Fruit fly (Drosophila melanogaster) whole organism, embryonic: ENCODE results near the gene CG10317.

Source experiments
- Bgb ChIP-seq: fragments of 200-800 bp; sonication (Bioruptor generic); IDR thresholded peaks from 2 replicates; pipeline ENCODE4 v1.3.6; 2022; ENCODE audit warnings: missing biosample characterization, missing genetic modification characterization; ENCODE audit not compliant: partially characterized antibody
- CG11696 ChIP-seq: fragments of 200-800 bp; sonication (Bioruptor generic); IDR thresholded peaks from 2 replicates; pipeline ENCODE4 v1.3.6; 2022; ENCODE audit warnings: missing biosample characterization, missing genetic modification characterization
- CG13287 ChIP-seq: fragments of 200-800 bp; sonication (Bioruptor generic); IDR thresholded peaks from 2 replicates; pipeline ENCODE4 v1.3.6; 2022; ENCODE audit warnings: missing biosample characterization, missing genetic modification characterization; ENCODE audit not compliant: partially characterized antibody
- CG15514 ChIP-seq: fragments of 200-800 bp; sonication (Bioruptor generic); optimal IDR thresholded peaks from 3 replicates; lab custom pipeline; 2017; ENCODE audit warnings: missing biosample characterization, missing genetic modification characterization, mild to moderate bottlenecking, moderate library complexity, missing genetic modification reagents
- CG1603 ChIP-seq: fragments of 200-800 bp; sonication (Bioruptor generic); optimal IDR thresholded peaks from 2 replicates; lab custom pipeline; 2019; ENCODE audit warnings: missing biosample characterization, mild to moderate bottlenecking, missing genetic modification characterization, moderate library complexity
- CG17385 ChIP-seq: fragments of 200-800 bp; sonication (Bioruptor generic); optimal IDR thresholded peaks from 3 replicates; lab custom pipeline; 2018; ENCODE audit warnings: missing biosample characterization, mild to moderate bottlenecking, missing genetic modification characterization
- CG17829 ChIP-seq: fragments of 200-800 bp; optimal IDR thresholded peaks from 2 replicates; lab custom pipeline; 2019; ENCODE audit warnings: missing biosample characterization, mild to moderate bottlenecking, missing genetic modification characterization, moderate library complexity
- CG1792 ChIP-seq: fragments of 200-800 bp; sonication (Bioruptor generic); optimal IDR thresholded peaks from 2 replicates; lab custom pipeline; 2016; ENCODE audit warnings: missing biosample characterization, missing genetic modification characterization
- CG2678 ChIP-seq: fragments of 200-800 bp; sonication (Bioruptor generic); optimal IDR thresholded peaks from 3 replicates; lab custom pipeline; 2019; ENCODE audit warnings: missing biosample characterization, mild to moderate bottlenecking, missing genetic modification characterization, moderate library complexity
- CG33557 ChIP-seq: fragments of 200-800 bp; sonication (Bioruptor generic); optimal IDR thresholded peaks from 2 replicates; lab custom pipeline; 2019; ENCODE audit warnings: missing biosample characterization, mild to moderate bottlenecking, missing genetic modification characterization, moderate library complexity
- CG34224 ChIP-seq: fragments of 200-800 bp; sonication (Bioruptor generic); IDR thresholded peaks from 3 replicates; pipeline ENCODE4 v1.3.6; 2022; ENCODE audit warnings: missing biosample characterization, missing genetic modification characterization; ENCODE audit not compliant: partially characterized antibody
- CG4360 ChIP-seq: fragments of 200-800 bp; sonication (Bioruptor generic); IDR thresholded peaks from 2 replicates; pipeline ENCODE4 v1.3.6; 2022; ENCODE audit warnings: missing biosample characterization, missing genetic modification characterization
- CG4617 ChIP-seq: fragments of 200-800 bp; sonication (Bioruptor generic); optimal IDR thresholded peaks from 3 replicates; lab custom pipeline; 2016; ENCODE audit warnings: missing biosample characterization, missing genetic modification characterization, borderline replicate concordance
- CG5180 ChIP-seq: fragments of 200-800 bp; sonication (Bioruptor generic); optimal IDR thresholded peaks from 3 replicates; lab custom pipeline; 2017; ENCODE audit warnings: missing biosample characterization, missing genetic modification characterization, mild to moderate bottlenecking, moderate library complexity, missing genetic modification reagents
- CG6175 ChIP-seq: fragments of 200-800 bp; sonication (Bioruptor generic); IDR thresholded peaks from 3 replicates; pipeline ENCODE4 v1.3.6; 2022; ENCODE audit warnings: missing biosample characterization, missing genetic modification characterization
- CG7786 ChIP-seq: fragments of 200-800 bp; sonication (Bioruptor generic); optimal IDR thresholded peaks from 2 replicates; lab custom pipeline; 2016; ENCODE audit warnings: missing biosample characterization, missing genetic modification characterization
- CG7839 ChIP-seq: fragments of 200-800 bp; sonication (Bioruptor generic); optimal IDR thresholded peaks from 3 replicates; lab custom pipeline; 2018; ENCODE audit warnings: missing biosample characterization, mild to moderate bottlenecking, missing genetic modification characterization, moderate library complexity
- CG7963 ChIP-seq: fragments of 200-800 bp; sonication (Bioruptor generic); IDR thresholded peaks from 3 replicates; pipeline ENCODE4 v1.3.6; 2022; ENCODE audit warnings: missing biosample characterization, missing genetic modification characterization; ENCODE audit not compliant: partially characterized antibody
- CG8478 ChIP-seq: fragments of >200 bp; optimal IDR thresholded peaks from 2 replicates; lab custom pipeline; 2018
- CG8924 ChIP-seq: fragments of 200-800 bp; optimal IDR thresholded peaks from 3 replicates; lab custom pipeline; 2019; ENCODE audit warnings: missing biosample characterization, mild to moderate bottlenecking, missing genetic modification characterization, moderate library complexity
- CG9797 ChIP-seq: fragments of 200-800 bp; sonication (Bioruptor generic); optimal IDR thresholded peaks from 3 replicates; lab custom pipeline; 2018; ENCODE audit warnings: missing biosample characterization, mild to moderate bottlenecking, missing genetic modification characterization
- Dip3 ChIP-seq: fragments of 200-800 bp; sonication (Bioruptor generic); optimal IDR thresholded peaks from 3 replicates; lab custom pipeline; 2016; ENCODE audit warnings: missing biosample characterization, missing genetic modification characterization
- Hmr ChIP-seq: fragments of 200-800 bp; sonication (Bioruptor generic); optimal IDR thresholded peaks from 3 replicates; lab custom pipeline; 2017; ENCODE audit warnings: mild to moderate bottlenecking, missing biosample characterization, missing genetic modification reagents, missing genetic modification characterization
- Med ChIP-seq: fragments of 200-800 bp; sonication (Bioruptor generic); peaks from one replicate; lab custom pipeline; 2016; ENCODE audit warnings: missing biosample characterization, missing genetic modification characterization, mild to moderate bottlenecking, inconsistent platforms, moderate library complexity
- Mrtf ChIP-seq: fragments of 200-800 bp; sonication (Bioruptor generic); IDR thresholded peaks from 3 replicates; pipeline ENCODE4 v1.3.6; 2022; ENCODE audit warnings: missing biosample characterization, missing genetic modification characterization
- Side ChIP-seq: fragments of 200-800 bp; sonication (Bioruptor generic); optimal IDR thresholded peaks from 2 replicates; lab custom pipeline; 2016; ENCODE audit warnings: missing biosample characterization, missing genetic modification characterization
- Ssrp ChIP-seq: fragments of 200-800 bp; sonication (Bioruptor generic); optimal IDR thresholded peaks from 2 replicates; lab custom pipeline; 2018; ENCODE audit warnings: missing biosample characterization, mild to moderate bottlenecking, missing genetic modification characterization, moderate library complexity
- amos ChIP-seq: fragments of 200-800 bp; sonication (Bioruptor generic); IDR thresholded peaks from 2 replicates; pipeline ENCODE4 v1.3.6; 2022; ENCODE audit warnings: missing biosample characterization, missing genetic modification characterization; ENCODE audit not compliant: partially characterized antibody
- ara ChIP-seq: fragments of 200-800 bp; sonication (Bioruptor generic); IDR thresholded peaks from 2 replicates; pipeline ENCODE4 v1.3.6; 2022; ENCODE audit warnings: missing biosample characterization, missing genetic modification characterization
- bsh ChIP-seq, 2 experiments: fragments of 200-800 bp; sonication (Bioruptor generic); optimal IDR thresholded peaks; 2 replicates each; lab custom pipeline; 2017 to 2018; ENCODE audit warnings: mild to moderate bottlenecking in 2 of 2, missing biosample characterization in 2 of 2, missing genetic modification characterization in 2 of 2, moderate library complexity in 1 of 2
- ci ChIP-seq: fragments of 200-800 bp; sonication (Bioruptor generic); IDR thresholded peaks from 3 replicates; pipeline ENCODE4 v1.3.6; 2022; ENCODE audit warnings: missing biosample characterization, missing genetic modification characterization
- da ChIP-seq: fragments of 200-800 bp; sonication (Bioruptor generic); optimal IDR thresholded peaks from 2 replicates; lab custom pipeline; 2016; ENCODE audit warnings: missing biosample characterization, missing genetic modification characterization
- esg ChIP-seq: fragments of 200-800 bp; sonication (Bioruptor generic); conservative IDR thresholded peaks from 2 replicates; pipeline ENCODE4 v1.3.6; 2022; ENCODE audit warnings: missing biosample characterization, missing genetic modification characterization
- exex ChIP-seq: fragments of 200-800 bp; sonication (Bioruptor generic); optimal IDR thresholded peaks from 4 replicates; lab custom pipeline; 2018; ENCODE audit warnings: missing biosample characterization, mild to moderate bottlenecking, missing genetic modification characterization, moderate library complexity
- fu2 ChIP-seq: fragments of 200-800 bp; sonication (Bioruptor generic); optimal IDR thresholded peaks from 2 replicates; lab custom pipeline; 2016; ENCODE audit warnings: missing biosample characterization, missing genetic modification characterization
- gro ChIP-seq: fragments of 200-800 bp; sonication (Bioruptor generic); optimal IDR thresholded peaks from 2 replicates; lab custom pipeline; 2016; ENCODE audit warnings: missing biosample characterization, missing genetic modification characterization
- gsb-n ChIP-seq: fragments of 200-800 bp; sonication (Bioruptor generic); optimal IDR thresholded peaks from 3 replicates; lab custom pipeline; 2018; ENCODE audit warnings: missing biosample characterization, mild to moderate bottlenecking, missing genetic modification characterization
- hbn ChIP-seq: fragments of 200-800 bp; sonication (Bioruptor generic); IDR thresholded peaks from 2 replicates; pipeline ENCODE4 v1.3.6; 2022; ENCODE audit warnings: missing biosample characterization, missing genetic modification characterization; ENCODE audit not compliant: partially characterized antibody
- ken ChIP-seq: fragments of 200-800 bp; sonication (Bioruptor generic); IDR thresholded peaks from 3 replicates; pipeline ENCODE4 v1.3.6; 2022; ENCODE audit warnings: missing biosample characterization, missing genetic modification characterization
- maf-S ChIP-seq: fragments of 200-800 bp; sonication (Bioruptor generic); optimal IDR thresholded peaks from 2 replicates; lab custom pipeline; 2016; ENCODE audit warnings: missing biosample characterization, missing genetic modification characterization
- nmo ChIP-seq: fragments of 200-800 bp; sonication (Bioruptor generic); optimal IDR thresholded peaks from 2 replicates; lab custom pipeline; 2018; ENCODE audit warnings: missing biosample characterization, mild to moderate bottlenecking, missing genetic modification characterization, moderate library complexity
- nom ChIP-seq: fragments of 200-800 bp; sonication (Bioruptor generic); optimal IDR thresholded peaks from 2 replicates; lab custom pipeline; 2017; ENCODE audit warnings: missing biosample characterization, missing genetic modification characterization, mild to moderate bottlenecking, moderate library complexity, missing genetic modification reagents
- rib ChIP-seq: fragments of 200-800 bp; sonication (Bioruptor generic); IDR thresholded peaks from 2 replicates; pipeline ENCODE4 v1.3.6; 2022; ENCODE audit warnings: missing biosample characterization, missing genetic modification characterization
- sd ChIP-seq: fragments of 200-800 bp; sonication (Bioruptor generic); optimal IDR thresholded peaks from 3 replicates; lab custom pipeline; 2018; ENCODE audit warnings: missing biosample characterization, mild to moderate bottlenecking, missing genetic modification characterization, moderate library complexity
- sob ChIP-seq: fragments of 200-800 bp; sonication (Bioruptor generic); IDR thresholded peaks from 2 replicates; pipeline ENCODE4 v1.3.6; 2022; ENCODE audit warnings: missing biosample characterization, missing genetic modification characterization
- ssp ChIP-seq: fragments of 200-800 bp; sonication (Bioruptor generic); IDR thresholded peaks from 2 replicates; pipeline ENCODE4 v1.3.6; 2022; ENCODE audit warnings: missing biosample characterization, missing genetic modification characterization
- stc ChIP-seq: fragments of 200-800 bp; sonication (Bioruptor generic); IDR thresholded peaks from 2 replicates; pipeline ENCODE4 v1.3.6; 2022; ENCODE audit warnings: missing biosample characterization, missing genetic modification characterization
- tll ChIP-seq, 2 experiments: fragments of 200-800 bp in 1 of 2; fragments of >200 bp in 1 of 2; sonication (Bioruptor generic) in 1 of 2; optimal IDR thresholded peaks; 2 replicates each; lab custom pipeline; 2017 to 2019; ENCODE audit warnings: missing biosample characterization in 2 of 2, missing genetic modification characterization in 2 of 2, mild to moderate bottlenecking in 1 of 2, moderate library complexity in 1 of 2
- wek ChIP-seq: fragments of 200-800 bp; sonication (Bioruptor generic); optimal IDR thresholded peaks from 3 replicates; lab custom pipeline; 2018; ENCODE audit warnings: missing biosample characterization, mild to moderate bottlenecking, missing genetic modification characterization, moderate library complexity
- zf30C ChIP-seq: fragments of 200-800 bp; sonication (Bioruptor generic); optimal IDR thresholded peaks from 3 replicates; lab custom pipeline; 2018; ENCODE audit warnings: missing biosample characterization, mild to moderate bottlenecking, missing genetic modification characterization

CG10317 gene

DNA sequence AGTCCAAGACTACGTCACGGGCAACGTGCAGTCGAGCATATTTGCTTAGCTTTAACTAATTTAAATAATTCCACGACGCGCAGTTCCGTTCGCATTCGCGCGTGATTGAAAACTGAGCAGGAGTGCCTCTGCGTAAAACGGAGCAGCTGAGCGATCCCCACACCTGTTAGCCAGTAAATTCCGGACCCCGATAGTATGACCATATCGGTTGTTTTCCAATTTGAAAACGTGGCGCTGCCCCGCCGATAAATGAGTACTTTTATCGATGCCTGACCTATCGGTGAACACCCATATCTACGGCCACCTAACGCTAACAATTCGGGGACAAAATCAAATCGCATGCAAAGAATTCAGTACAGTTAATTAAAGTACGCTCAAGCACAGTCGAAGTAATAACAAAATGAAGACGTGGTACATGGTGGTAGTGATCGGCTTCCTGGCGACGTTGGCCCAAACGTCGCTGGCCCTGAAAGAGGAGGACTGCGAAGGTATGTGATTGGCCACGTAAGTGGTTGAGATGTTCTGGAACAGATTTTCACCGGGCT, 21.1 kb downstream of the CG10317 start, which contains the start of the genes CG14879 and Manf (continued):
- TF ChIP-seq wek (GFP tag; lab: Kevin White, UChicago) (no peak), CG13287 (GFP tag; lab: Robert Waterston, UW) (peak; percentile 77), nom (GFP tag; lab: Kevin White, UChicago) (no peak), ci (peak; percentile 61; the same call in 1 of the 3 replicates), maf-S (no peak), sd (tag; lab: Kevin White, UChicago) (peak; percentile 99), Med (GFP tag; lab: Kevin White, UChicago) (peak; percentile 84), Hmr (GFP tag; lab: Kevin White, UChicago) (peak; percentile 46), Side (GFP tag; lab: Kevin White, UChicago) (no peak), CG33557 (GFP tag; lab: Kevin White, UChicago) (no peak), CG2678 (tag; lab: Kevin White, UChicago) (no peak), CG4360 (GFP tag; lab: Robert Waterston, UW) (no peak), CG5180 (GFP tag; lab: Kevin White, UChicago) (no peak), gro (GFP tag; lab: Kevin White, UChicago) (no peak), CG7963 (GFP tag; lab: Robert Waterston, UW) (no peak), Ssrp (no peak), hbn (peak; percentile 43), Bgb (GFP tag; lab: Robert Waterston, UW) (peak; percentile 62), CG1603 (peak; percentile 61), stc (no peak), CG4617 (GFP tag; lab: Kevin White, UChicago) (peak; percentile 25), CG17385 (GFP tag; lab: Kevin White, UChicago) (peak; percentile 8), tll (GFP tag; optimal IDR thresholded peaks at IDR 0.05; lab: Kevin White, UChicago) (no peak), CG8924 (peak; percentile 0), ara (GFP tag; lab: Robert Waterston, UW) (no peak), zf30C (GFP tag; lab: Kevin White, UChicago) (no peak), CG8478 (lab: Kevin White, UChicago) (no peak), rib (peak; percentile 30; the same call in 1 of the 2 replicates), sob (GFP tag; lab: Robert Waterston, UW) (no peak), fu2 (GFP tag; lab: Kevin White, UChicago) (no peak), amos (GFP tag; lab: Robert Waterston, UW) (peak; percentile 60; the same call in 1 of the 2 replicates), ssp (GFP tag; lab: Robert Waterston, UW) (no peak), Dip3 (no peak), CG7839 (tag; lab: Kevin White, UChicago) (no peak), CG17829 (tag; lab: Kevin White, UChicago) (peak; percentile 30), ken (GFP tag; lab: Robert Waterston, UW) (no peak), bsh (GFP tag; optimal IDR thresholded peaks at IDR 0.05; lab: Kevin White, UChicago) (no peak), CG9797 (peak; percentile 90), CG6175 (GFP tag; lab: Robert Waterston, UW) (no peak), nmo (peak; percentile 8), esg (no peak), CG34224 (GFP tag; lab: Robert Waterston, UW) (peak; percentile 71), Mrtf (no peak), CG11696 (no peak), exex (tag; lab: Kevin White, UChicago) (no peak), CG15514 (GFP tag; lab: Kevin White, UChicago) (peak; percentile 77), da (GFP tag; lab: Kevin White, UChicago) (no peak), CG1792 (GFP tag; lab: Kevin White, UChicago) (no peak), CG7786 (GFP tag; lab: Kevin White, UChicago) (no peak), gsb-n (tag; lab: Kevin White, UChicago) (no peak)
